Fruit fly (Drosophila melanogaster): ENCODE data around the gene CG1486.

CG1486 gene

DNA sequence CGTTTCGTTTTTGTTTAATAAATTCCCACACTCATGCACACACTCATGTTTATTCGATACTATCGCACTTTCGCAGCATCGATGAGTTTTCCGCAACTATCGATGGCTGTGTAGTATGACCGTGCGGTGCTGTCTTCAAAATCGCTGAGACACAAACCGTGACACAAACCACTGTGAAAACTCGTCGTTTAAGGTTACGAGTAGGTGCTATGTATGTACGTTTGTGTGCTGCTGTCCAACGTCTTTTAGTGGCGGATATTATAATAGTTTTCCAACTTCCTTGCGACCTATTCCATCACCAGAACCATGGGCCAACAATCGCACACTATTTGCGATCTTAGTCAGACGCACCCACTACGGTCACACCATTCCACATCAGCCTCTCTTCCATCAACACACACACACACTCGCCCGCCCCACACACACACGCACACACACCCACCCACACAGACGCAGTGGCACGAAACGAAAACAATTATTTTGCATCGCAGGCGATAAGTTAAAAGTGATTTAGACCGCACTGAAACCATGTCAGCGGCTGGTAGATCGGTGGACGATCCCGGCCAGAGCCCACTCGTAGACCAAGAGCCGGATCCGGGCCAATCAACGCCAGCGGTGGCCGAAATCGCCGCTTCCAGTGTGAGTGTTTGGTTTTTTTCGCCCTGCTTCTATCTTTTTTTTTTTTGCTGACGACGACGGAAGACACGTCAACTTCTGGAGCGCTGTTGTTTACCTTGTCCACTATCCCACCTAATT, at the start of gene CG1486, which contains the start of gene Dd:
Gene CG1486 (plus strand): TSS at position 114 of the 756 bp plus-strand sequence.
Gene Dd (minus strand): TSS at position 77 of the 756 bp plus-strand sequence.
- TF ChIP-seq CG17801 (GFP tag; optimal IDR thresholded peaks at IDR 0.05; ENCODE audit: partially characterized antibody), result peak; percentile 50

dm6 chrX:21276494-21276893, 47.4 kb upstream of the CG1486 start:
- TF ChIP-seq CG17801 (GFP tag; optimal IDR thresholded peaks at IDR 0.05; ENCODE audit: partially characterized antibody), result no peak

dm6 chrX:21279311-21279890, 44.4 kb upstream of the CG1486 start:
- TF ChIP-seq CG17801 (GFP tag; optimal IDR thresholded peaks at IDR 0.05; ENCODE audit: partially characterized antibody), result no peak

dm6 chrX:21280629-21281028, 43.2 kb upstream of the CG1486 start:
- no peak for TF ChIP-seq CG17801 (GFP tag; optimal IDR thresholded peaks at IDR 0.05; ENCODE audit: partially characterized antibody)

- TF ChIP-seq CG17801 (GFP tag; optimal IDR thresholded peaks at IDR 0.05; ENCODE audit: partially characterized antibody), result peak; percentile 10
Observed at dm6 chrX:21281039-21281911, 42.6 kb upstream of the CG1486 start, which contains the start of gene Mnr. Mnr (minus strand) TSS chrX:21281171.

DNA sequence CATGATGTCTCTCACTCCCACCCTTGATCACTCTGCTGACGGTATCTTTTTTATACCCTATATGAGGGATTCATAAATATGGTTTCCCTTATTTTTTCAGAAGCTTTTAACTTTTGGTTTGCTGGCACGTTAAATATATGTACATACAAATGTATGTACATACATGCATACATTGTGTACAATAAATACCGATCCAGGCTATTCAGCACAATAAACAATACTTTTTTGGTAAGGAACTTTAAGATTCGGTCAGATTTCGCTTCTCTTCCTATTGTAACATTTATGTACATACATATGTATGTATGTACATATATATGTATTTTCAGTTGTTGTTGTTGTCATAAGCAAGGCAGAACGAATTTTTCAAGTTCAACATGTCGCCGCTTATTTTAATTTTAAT, 41.8 kb upstream of the CG1486 start:
- no peak for TF ChIP-seq CG17801 (GFP tag; optimal IDR thresholded peaks at IDR 0.05; ENCODE audit: partially characterized antibody)

- no peak for TF ChIP-seq CG17801 (GFP tag; optimal IDR thresholded peaks at IDR 0.05; ENCODE audit: partially characterized antibody)
Observed at dm6 chrX:21285001-21285400, 38.8 kb upstream of the CG1486 start, which contains the start of gene CG1494. CG1494 (plus strand) TSS chrX:21285301.

- TF ChIP-seq CG17801 (GFP tag; optimal IDR thresholded peaks at IDR 0.05; ENCODE audit: partially characterized antibody), result peak; percentile 82
Observed at dm6 chrX:21306485-21307142, 17.2 kb upstream of the CG1486 start, which contains the start of gene Abca3. Abca3 (minus strand) TSS chrX:21306665.

dm6 chrX:21315852-21316251, 8.0 kb upstream of the CG1486 start, which contains the start of gene Rpt6:
Rpt6 (plus strand) TSS chrX:21316052.
- TF ChIP-seq CG17801 (GFP tag; optimal IDR thresholded peaks at IDR 0.05; ENCODE audit: partially characterized antibody), result peak; percentile 6

- TF ChIP-seq CG17801 (GFP tag; optimal IDR thresholded peaks at IDR 0.05; ENCODE audit: partially characterized antibody), result no peak
Observed at dm6 chrX:21317422-21317821, 6.4 kb upstream of the CG1486 start, which contains the start of gene CG1801. CG1801 (minus strand) TSS chrX:21317522.

DNA sequence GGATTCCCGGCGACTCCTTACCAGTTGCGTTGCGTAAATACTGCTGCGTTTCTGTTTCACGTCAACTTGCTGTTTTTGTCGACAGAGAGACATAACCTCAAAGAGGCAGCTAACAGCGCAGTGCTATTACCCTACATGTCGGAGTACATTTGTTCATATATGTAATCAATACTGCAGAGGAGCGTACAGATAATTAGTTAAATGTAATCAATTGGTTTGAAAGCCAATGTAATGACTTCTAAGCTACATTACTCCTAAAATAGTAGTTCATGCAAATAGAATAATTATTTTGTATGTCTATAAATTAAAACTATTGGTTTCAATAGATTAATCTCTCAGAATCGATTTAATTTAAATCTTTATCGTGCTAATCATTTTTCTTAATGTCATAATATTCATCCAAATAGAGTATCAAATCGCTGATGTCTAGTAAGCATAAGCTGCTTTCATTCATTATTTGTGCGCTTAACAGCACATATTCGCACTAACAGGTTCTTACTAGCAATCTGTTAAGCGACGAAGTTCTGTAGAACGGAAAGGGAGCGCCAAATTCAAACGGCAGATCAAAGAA, 4.6 kb upstream of the CG1486 start, which contains the start of the genes SLIRP1 and anox:
Gene SLIRP1 (minus strand): TSS at position 95 of the 571 bp plus-strand sequence.
Gene anox (minus strand): TSS at position 95 of the 571 bp plus-strand sequence.
- TF ChIP-seq CG17801 (GFP tag; optimal IDR thresholded peaks at IDR 0.05; ENCODE audit: partially characterized antibody), result peak; percentile 82

- TF ChIP-seq CG17801 (GFP tag; optimal IDR thresholded peaks at IDR 0.05; ENCODE audit: partially characterized antibody), result peak; percentile 59
Observed at dm6 chrX:21322289-21322981, 1.4 kb upstream of the CG1486 start.

- TF ChIP-seq CG17801 (GFP tag; optimal IDR thresholded peaks at IDR 0.05; ENCODE audit: partially characterized antibody), result no peak
Observed at dm6 chrX:21323171-21323695, 613 bp upstream of the CG1486 start.
